Fruit fly (Drosophila melanogaster) whole organism, embryonic: Measurements from ENCODE around the gene Sqor.
A peak's percentile ranks its signal among the peaks of the same experiment; 100 is the strongest.

Source experiments
- CG12071 ChIP-seq: fragments of 200-800 bp; sonication (Bioruptor generic); optimal IDR thresholded peaks from 3 replicates; lab custom pipeline; 2018; ENCODE audit warnings: missing biosample characterization, mild to moderate bottlenecking, missing genetic modification characterization
- CG12104 ChIP-seq: fragments of 200-800 bp; sonication (Bioruptor generic); optimal IDR thresholded peaks from 3 replicates; lab custom pipeline; 2016; ENCODE audit warnings: missing biosample characterization, missing genetic modification characterization
- CG14710 ChIP-seq: fragments of 200-800 bp; sonication (Bioruptor generic); optimal IDR thresholded peaks from 3 replicates; lab custom pipeline; 2019; ENCODE audit warnings: missing biosample characterization, mild to moderate bottlenecking, missing genetic modification characterization, moderate library complexity
- CG17802 ChIP-seq: fragments of 200-800 bp; sonication (Bioruptor generic); optimal IDR thresholded peaks from 2 replicates; lab custom pipeline; 2018; ENCODE audit warnings: missing biosample characterization, mild to moderate bottlenecking, missing genetic modification characterization, moderate library complexity
- CG17912 ChIP-seq: fragments of 200-800 bp; sonication (Bioruptor generic); optimal IDR thresholded peaks from 2 replicates; lab custom pipeline; 2018; ENCODE audit warnings: missing biosample characterization, mild to moderate bottlenecking, missing genetic modification characterization
- CG18619 ChIP-seq: fragments of 200-800 bp; sonication (Bioruptor generic); optimal IDR thresholded peaks from 3 replicates; lab custom pipeline; 2017; ENCODE audit warnings: missing biosample characterization, mild to moderate bottlenecking, missing genetic modification characterization
- CG34224 ChIP-seq: fragments of 200-800 bp; sonication (Bioruptor generic); IDR thresholded peaks from 3 replicates; pipeline ENCODE4 v1.3.6; 2022; ENCODE audit warnings: missing biosample characterization, missing genetic modification characterization; ENCODE audit not compliant: partially characterized antibody
- CG3726 ChIP-seq: fragments of 200-800 bp; sonication (Bioruptor generic); IDR thresholded peaks from 3 replicates; pipeline ENCODE4, ENCODE4 v1.3.6; 2022; ENCODE audit warnings: missing biosample characterization, missing genetic modification characterization
- CG4360 ChIP-seq: fragments of 200-800 bp; sonication (Bioruptor generic); IDR thresholded peaks from 2 replicates; pipeline ENCODE4 v1.3.6; 2022; ENCODE audit warnings: missing biosample characterization, missing genetic modification characterization
- CG7271 ChIP-seq: fragments of 200-800 bp; sonication (Bioruptor generic); optimal IDR thresholded peaks from 2 replicates; lab custom pipeline; 2018; ENCODE audit warnings: missing biosample characterization, mild to moderate bottlenecking, missing genetic modification characterization, moderate library complexity
- CG7745 ChIP-seq: fragments of 200-800 bp; sonication (Bioruptor generic); optimal IDR thresholded peaks from 2 replicates; lab custom pipeline; 2018; ENCODE audit warnings: missing biosample characterization, mild to moderate bottlenecking, missing genetic modification characterization, moderate library complexity
- CG9817 ChIP-seq: fragments of 200-800 bp; sonication (Bioruptor generic); optimal IDR thresholded peaks from 2 replicates; lab custom pipeline; 2018; ENCODE audit warnings: missing biosample characterization, mild to moderate bottlenecking, missing genetic modification characterization, moderate library complexity
- CG9932 ChIP-seq: fragments of 200-800 bp; sonication (Bioruptor generic); IDR thresholded peaks from 2 replicates; pipeline ENCODE4 v1.3.6; 2022; ENCODE audit warnings: missing biosample characterization, missing genetic modification characterization
- CrebB ChIP-seq: fragments of 200-800 bp; sonication (Bioruptor generic); optimal IDR thresholded peaks from 3 replicates; lab custom pipeline; 2018; ENCODE audit warnings: missing biosample characterization, mild to moderate bottlenecking, missing genetic modification characterization
- Deaf1 ChIP-seq: fragments of 200-800 bp; optimal IDR thresholded peaks from 3 replicates; lab custom pipeline; 2019; ENCODE audit warnings: missing biosample characterization, mild to moderate bottlenecking, missing genetic modification characterization, moderate library complexity
- HLH3B ChIP-seq: fragments of 200-800 bp; sonication (Bioruptor generic); IDR thresholded peaks from 2 replicates; pipeline ENCODE4 v1.3.6; 2022; ENCODE audit warnings: missing biosample characterization, missing genetic modification characterization
- Hand ChIP-seq: fragments of 200-800 bp; sonication (Bioruptor generic); optimal IDR thresholded peaks from 2 replicates; lab custom pipeline; 2017; ENCODE audit warnings: mild to moderate bottlenecking, missing biosample characterization, missing genetic modification reagents, missing genetic modification characterization
- Hey ChIP-seq: fragments of 200-800 bp; sonication (Bioruptor generic); optimal IDR thresholded peaks from 3 replicates; lab custom pipeline; 2018; ENCODE audit warnings: missing biosample characterization, mild to moderate bottlenecking, missing genetic modification characterization
- Hmr ChIP-seq: fragments of 200-800 bp; sonication (Bioruptor generic); optimal IDR thresholded peaks from 3 replicates; lab custom pipeline; 2017; ENCODE audit warnings: mild to moderate bottlenecking, missing biosample characterization, missing genetic modification reagents, missing genetic modification characterization
- Hr51 ChIP-seq, 2 experiments: fragments of 200-800 bp; sonication (Bioruptor generic); optimal IDR thresholded peaks; 2 replicates in 1 of 2; 3 replicates in 1 of 2; lab custom pipeline; 2016 to 2018; ENCODE audit warnings: missing biosample characterization in 2 of 2, missing genetic modification characterization in 2 of 2, mild to moderate bottlenecking in 1 of 2, moderate library complexity in 1 of 2
- Hr78 ChIP-seq, 2 experiments: fragments of 200-800 bp in 1 of 2; fragments of >200 bp in 1 of 2; sonication (Bioruptor generic) in 1 of 2; optimal IDR thresholded peaks; 2 replicates each; lab custom pipeline; 2017 to 2019; ENCODE audit warnings: missing biosample characterization in 2 of 2, missing genetic modification characterization in 2 of 2, mild to moderate bottlenecking in 1 of 2, moderate library complexity in 1 of 2
- Lhr ChIP-seq: fragments of 200-800 bp; sonication (Bioruptor generic); optimal IDR thresholded peaks from 3 replicates; lab custom pipeline; 2017; ENCODE audit warnings: mild to moderate bottlenecking, missing biosample characterization, missing genetic modification reagents, missing genetic modification characterization
- Nf-YB ChIP-seq: fragments of 200-800 bp; sonication (Bioruptor generic); optimal IDR thresholded peaks from 3 replicates; lab custom pipeline; 2019; ENCODE audit warnings: missing biosample characterization, mild to moderate bottlenecking, missing genetic modification characterization, moderate library complexity
- PHDP ChIP-seq: fragments of 200-800 bp; sonication (Bioruptor generic); optimal IDR thresholded peaks from 3 replicates; lab custom pipeline; 2018; ENCODE audit warnings: missing biosample characterization, mild to moderate bottlenecking, missing genetic modification characterization, moderate library complexity
- Pdp1 ChIP-seq, 2 experiments: fragments of 200-800 bp; sonication (Bioruptor generic); optimal IDR thresholded peaks; 3 replicates each; lab custom pipeline; 2016; ENCODE audit warnings: missing biosample characterization in 2 of 2, missing genetic modification characterization in 2 of 2, mild to moderate bottlenecking in 1 of 2, moderate library complexity in 1 of 2
- Six4 ChIP-seq: fragments of 200-800 bp; sonication (Bioruptor generic); optimal IDR thresholded peaks from 2 replicates; lab custom pipeline; 2016; ENCODE audit warnings: missing biosample characterization, missing genetic modification characterization
- Tbp ChIP-seq: fragments of >200 bp; optimal IDR thresholded peaks from 2 replicates; lab custom pipeline; 2018; ENCODE audit warnings: missing biosample characterization, missing genetic modification characterization
- Trl ChIP-seq, 3 experiments: fragments of >200 bp in 2 of 3; fragments of 200-800 bp in 1 of 3; sonication (Bioruptor generic) in 1 of 3; optimal IDR thresholded peaks; 2 replicates in 1 of 3; 3 replicates in 2 of 3; lab custom pipeline; 2016 to 2017; ENCODE audit warnings: missing biosample characterization in 1 of 3, missing genetic modification characterization in 1 of 3
- Vsx1 ChIP-seq: fragments of 200-800 bp; sonication (Bioruptor generic); optimal IDR thresholded peaks from 2 replicates; lab custom pipeline; 2017; ENCODE audit warnings: missing biosample characterization, mild to moderate bottlenecking, missing genetic modification characterization, missing genetic modification reagents
- bbx ChIP-seq: fragments of 200-800 bp; sonication (Bioruptor generic); IDR thresholded peaks from 2 replicates; pipeline ENCODE4 v1.3.6; 2022; ENCODE audit warnings: missing biosample characterization, missing genetic modification characterization; ENCODE audit not compliant: partially characterized antibody
- grau ChIP-seq: fragments of 200-800 bp; optimal IDR thresholded peaks from 3 replicates; lab custom pipeline; 2019; ENCODE audit warnings: missing biosample characterization, mild to moderate bottlenecking, missing genetic modification characterization, moderate library complexity
- jing ChIP-seq: fragments of 200-800 bp; sonication (Bioruptor generic); optimal IDR thresholded peaks from 2 replicates; lab custom pipeline; 2018; ENCODE audit warnings: missing biosample characterization, mild to moderate bottlenecking, missing genetic modification characterization
- lmd ChIP-seq: fragments of 200-800 bp; sonication (Bioruptor generic); IDR thresholded peaks from 2 replicates; pipeline ENCODE4 v1.3.6; 2022; ENCODE audit warnings: missing biosample characterization, missing genetic modification characterization
- mld ChIP-seq: fragments of 200-800 bp; sonication (Bioruptor generic); IDR thresholded peaks from 3 replicates; pipeline ENCODE4 v1.3.6; 2022; ENCODE audit warnings: missing biosample characterization, missing genetic modification characterization; ENCODE audit not compliant: partially characterized antibody
- nerfin-2 ChIP-seq: fragments of 200-800 bp; sonication (Bioruptor generic); IDR thresholded peaks from 2 replicates; pipeline ENCODE4 v1.3.6; 2022; ENCODE audit warnings: missing biosample characterization, missing genetic modification characterization; ENCODE audit not compliant: partially characterized antibody
- onecut ChIP-seq: fragments of 200-800 bp; sonication (Bioruptor generic); IDR thresholded peaks from 2 replicates; pipeline ENCODE4 v1.3.6; 2022; ENCODE audit warnings: missing biosample characterization, missing genetic modification characterization
- prd ChIP-seq, 3 experiments: fragments of >200 bp in 2 of 3; fragments of 200-800 bp in 1 of 3; sonication (Bioruptor generic) in 1 of 3; optimal IDR thresholded peaks in 2 of 3; IDR thresholded peaks in 1 of 3; 2 replicates in 2 of 3; 3 replicates in 1 of 3; pipeline versions ENCODE4 v1.3.6 to Lab custom; 2017 to 2022; ENCODE audit warnings: missing biosample characterization in 1 of 3, missing genetic modification characterization in 1 of 3
- pzg ChIP-seq: fragments of 200-800 bp; sonication (Bioruptor generic); optimal IDR thresholded peaks from 3 replicates; lab custom pipeline; 2018; ENCODE audit warnings: missing biosample characterization, mild to moderate bottlenecking, missing genetic modification characterization, moderate library complexity
- sens ChIP-seq: fragments of 200-800 bp; sonication (Bioruptor generic); peaks from one replicate; lab custom pipeline; 2016; ENCODE audit warnings: missing biosample characterization, missing genetic modification characterization
- sens-2 ChIP-seq: fragments of 200-800 bp; sonication (Bioruptor generic); IDR thresholded peaks from 2 replicates; pipeline ENCODE4 v1.3.6; 2022; ENCODE audit warnings: missing biosample characterization, missing genetic modification characterization
- sima ChIP-seq: fragments of 200-800 bp; sonication (Bioruptor generic); optimal IDR thresholded peaks from 2 replicates; lab custom pipeline; 2016; ENCODE audit warnings: missing biosample characterization, missing genetic modification characterization
- slp2 ChIP-seq: fragments of 200-800 bp; sonication (Bioruptor generic); optimal IDR thresholded peaks from 2 replicates; lab custom pipeline; 2016; ENCODE audit warnings: missing biosample characterization, missing genetic modification characterization
- so ChIP-seq: fragments of 200-800 bp; sonication (Bioruptor generic); IDR thresholded peaks from 3 replicates; pipeline ENCODE4 v1.3.6; 2022; ENCODE audit warnings: missing biosample characterization, missing genetic modification characterization
- tio ChIP-seq: fragments of 200-800 bp; sonication (Bioruptor generic); optimal IDR thresholded peaks from 2 replicates; lab custom pipeline; 2017; ENCODE audit warnings: missing biosample characterization, missing genetic modification characterization, inconsistent platforms
- tup ChIP-seq: fragments of 200-800 bp; sonication (Bioruptor generic); optimal IDR thresholded peaks from 2 replicates; lab custom pipeline; 2016; ENCODE audit warnings: missing biosample characterization, mild to moderate bottlenecking, missing genetic modification characterization, moderate library complexity
- unc-4 ChIP-seq: fragments of 200-800 bp; sonication (Bioruptor generic); IDR thresholded peaks from 2 replicates; pipeline ENCODE4 v1.3.6; 2022; ENCODE audit warnings: missing biosample characterization, missing genetic modification characterization; ENCODE audit not compliant: partially characterized antibody
- zen ChIP-seq: fragments of 200-800 bp; sonication (Bioruptor generic); optimal IDR thresholded peaks from 3 replicates; lab custom pipeline; 2018; ENCODE audit warnings: missing biosample characterization, mild to moderate bottlenecking, missing genetic modification characterization, moderate library complexity

Gene Sqor

dm6 chr3L:4253611-4254300 is 13.8 kb downstream of the Sqor start (continued):
- TF ChIP-seq CG4360 (GFP tag; lab: Robert Waterston, UW) (no peak), HLH3B (no peak), CG9817 (tag; lab: Kevin White, UChicago) (no peak), CrebB (tag; lab: Kevin White, UChicago) (no peak), unc-4 (GFP tag; lab: Robert Waterston, UW) (no peak), nerfin-2 (GFP tag; lab: Robert Waterston, UW) (no peak), so (GFP tag; lab: Robert Waterston, UW) (0 out of 3 replicates have a peak, but pooled peaks have one; percentile 12), sens-2 (no peak), CG12104 (peak; percentile 6), Hand (GFP tag; lab: Kevin White, UChicago) (no peak), CG7271 (no peak), prd (optimal IDR thresholded peaks at IDR 0.05; lab: Kevin White, UChicago) (no peak), prd (GFP tag; IDR thresholded peaks at IDR 0.05; lab: Robert Waterston, UW) (no peak), CG17912 (GFP tag; lab: Kevin White, UChicago) (no peak), Hmr (GFP tag; lab: Kevin White, UChicago) (no peak), CG17802 (tag; lab: Kevin White, UChicago) (no peak), sima (GFP tag; lab: Kevin White, UChicago) (no peak), Lhr (GFP tag; lab: Kevin White, UChicago) (no peak), Hr51 (GFP tag; optimal IDR thresholded peaks at IDR 0.05; lab: Kevin White, UChicago) (no peak), CG7745 (tag; lab: Kevin White, UChicago) (no peak), CG34224 (GFP tag; lab: Robert Waterston, UW) (no peak), CG18619 (no peak), slp2 (GFP tag; lab: Kevin White, UChicago) (no peak), CG3726 (GFP tag; lab: Robert Waterston, UW) (no peak), bbx (GFP tag; lab: Robert Waterston, UW) (0 out of 2 replicates have a peak, but pooled peaks have one; percentile 14), PHDP (no peak), jing (GFP tag; lab: Kevin White, UChicago) (no peak), grau (no peak), mld (GFP tag; lab: Robert Waterston, UW) (0 out of 3 replicates have a peak, but pooled peaks have one; percentile 58), Hr78 (GFP tag; optimal IDR thresholded peaks at IDR 0.05; lab: Kevin White, UChicago) (peak in 1 of 2 experiments; percentile 54), zen (tag; lab: Kevin White, UChicago) (no peak), CG12071 (GFP tag; lab: Kevin White, UChicago) (no peak), Vsx1 (no peak), onecut (GFP tag; lab: Robert Waterston, UW) (no peak), Nf-YB (GFP tag; lab: Kevin White, UChicago) (no peak), tio (no peak), Deaf1 (tag; lab: Kevin White, UChicago) (no peak), tup (no peak), Trl (optimal IDR thresholded peaks at IDR 0.05; lab: Kevin White, UChicago) (peak in 1 of 2 experiments; percentile 13), Trl (GFP tag; optimal IDR thresholded peaks at IDR 0.05; lab: Kevin White, UChicago) (no peak), Pdp1 (GFP tag; optimal IDR thresholded peaks at IDR 0.05; lab: Kevin White, UChicago) (no peak), CG14710 (tag; lab: Kevin White, UChicago) (no peak), Tbp (no peak), Hey (tag; lab: Kevin White, UChicago) (no peak), pzg (GFP tag; lab: Kevin White, UChicago) (peak; percentile 22), Six4 (GFP tag; lab: Kevin White, UChicago) (no peak), lmd (GFP tag; lab: Robert Waterston, UW) (0 out of 2 replicates have a peak, but pooled peaks have one; percentile 12), CG9932 (GFP tag; lab: Robert Waterston, UW) (no peak), sens (GFP tag; lab: Kevin White, UChicago) (peak; percentile 48)
